Worm (Caenorhabditis elegans) whole organism, L4/young adult: ENCODE measurements around the gene grp-1.

Experiments used
- W03F9.2 ChIP-seq: fragments of 150-350 bp; optimal IDR thresholded peaks from 2 replicates; lab custom pipeline; 2014; ENCODE audit warnings: missing biosample characterization, missing genetic modification characterization
- dao-5 ChIP-seq: sonication (generic microtip); optimal IDR thresholded peaks from 2 replicates; lab custom pipeline; 2016; ENCODE audit warnings: missing genotype, missing genetic modification characterization, moderate library complexity, missing compliant biosample characterization
- him-1 ChIP-seq: sonication (generic microtip); optimal IDR thresholded peaks from 2 replicates; lab custom pipeline; 2016; ENCODE audit warnings: missing genotype, missing genetic modification reagents, missing genetic modification characterization, missing compliant biosample characterization

Gene grp-1

ce11 chrIII:8065101-8065500, 20.4 kb upstream of the grp-1 start:
- TF ChIP-seq W03F9.2 (tag; lab: Kevin White, UChicago) = no peak
- no peak for TF ChIP-seq him-1 (tag; lab: Kevin White, UChicago)
- no peak for TF ChIP-seq dao-5 (tag; lab: Kevin White, UChicago)

- no peak for TF ChIP-seq W03F9.2 (tag; lab: Kevin White, UChicago)
- no peak for TF ChIP-seq him-1 (tag; lab: Kevin White, UChicago)
- no peak for TF ChIP-seq dao-5 (tag; lab: Kevin White, UChicago)
Measured at ce11 chrIII:8066989-8067388, 18.5 kb upstream of the grp-1 start, which contains the start of gene pros-1. pros-1 (plus strand) TSS chrIII:8067289.

- no peak for TF ChIP-seq him-1 (tag; lab: Kevin White, UChicago)
- TF ChIP-seq W03F9.2 (tag; lab: Kevin White, UChicago) = no peak
- no peak for TF ChIP-seq dao-5 (tag; lab: Kevin White, UChicago)
Measured at ce11 chrIII:8067798-8068197, 17.7 kb upstream of the grp-1 start.

ce11 chrIII:8069206-8069605, 16.3 kb upstream of the grp-1 start:
- no peak for TF ChIP-seq him-1 (tag; lab: Kevin White, UChicago)
- no peak for TF ChIP-seq dao-5 (tag; lab: Kevin White, UChicago)
- TF ChIP-seq W03F9.2 (tag; lab: Kevin White, UChicago) = no peak

- TF ChIP-seq dao-5 (tag; lab: Kevin White, UChicago) (no peak), him-1 (tag; lab: Kevin White, UChicago) (no peak), W03F9.2 (tag; lab: Kevin White, UChicago) (no peak)
Measured at ce11 chrIII:8077180-8077579, 8.3 kb upstream of the grp-1 start.

ce11 chrIII:8080165-8080738, 5.3 kb upstream of the grp-1 start, which contains the start of the genes dcr-1 and apc-2:
dcr-1 (minus strand) TSS chrIII:8080281.
apc-2 (plus strand) TSS chrIII:8080629.
- no peak for TF ChIP-seq dao-5 (tag; lab: Kevin White, UChicago)
- no peak for TF ChIP-seq W03F9.2 (tag; lab: Kevin White, UChicago)
- no peak for TF ChIP-seq him-1 (tag; lab: Kevin White, UChicago)

ce11 chrIII:8088235-8088634, 2.7 kb downstream of the grp-1 start, which contains the start of gene vms-1:
vms-1 (plus strand) TSS chrIII:8088535.
- TF ChIP-seq him-1 (tag; lab: Kevin White, UChicago) (no peak), dao-5 (tag; lab: Kevin White, UChicago) (no peak), W03F9.2 (tag; lab: Kevin White, UChicago) (no peak)

- TF ChIP-seq W03F9.2 (tag; lab: Kevin White, UChicago) (no peak), dao-5 (tag; lab: Kevin White, UChicago) (no peak)
Measured at ce11 chrIII:8091408-8091807, 5.9 kb downstream of the grp-1 start, which contains the start of gene idi-1. idi-1 (plus strand) TSS chrIII:8091708.

- TF ChIP-seq dao-5 (tag; lab: Kevin White, UChicago) (no peak), him-1 (tag; lab: Kevin White, UChicago) (no peak), W03F9.2 (tag; lab: Kevin White, UChicago) (peak; percentile 15)
Measured at ce11 chrIII:8093079-8093623, 7.6 kb downstream of the grp-1 start, which contains the start of gene K06H7.2. K06H7.2 (plus strand) TSS chrIII:8093573.

- TF ChIP-seq W03F9.2 (tag; lab: Kevin White, UChicago) = no peak
- no peak for TF ChIP-seq dao-5 (tag; lab: Kevin White, UChicago)
- TF ChIP-seq him-1 (tag; lab: Kevin White, UChicago) = no peak
Measured at ce11 chrIII:8098116-8098515, 12.6 kb downstream of the grp-1 start, which contains the start of gene K06H7.8. K06H7.8 (minus strand) TSS chrIII:8098216.

- TF ChIP-seq him-1 (tag; lab: Kevin White, UChicago) = no peak
- TF ChIP-seq W03F9.2 (tag; lab: Kevin White, UChicago) = no peak
- no peak for TF ChIP-seq dao-5 (tag; lab: Kevin White, UChicago)
Measured at ce11 chrIII:8099022-8099421, 13.5 kb downstream of the grp-1 start, which contains the start of gene K06H7.1. K06H7.1 (plus strand) TSS chrIII:8099322.

ce11 chrIII:8100960-8101359, 15.5 kb downstream of the grp-1 start, which contains the start of gene plk-1:
plk-1 (plus strand) TSS chrIII:8101348.
- TF ChIP-seq dao-5 (tag; lab: Kevin White, UChicago) (no peak), him-1 (tag; lab: Kevin White, UChicago) (no peak), W03F9.2 (tag; lab: Kevin White, UChicago) (peak; percentile 6)

ce11 chrIII:8105771-8106170, 20.3 kb downstream of the grp-1 start:
- TF ChIP-seq dao-5 (tag; lab: Kevin White, UChicago) (no peak), him-1 (tag; lab: Kevin White, UChicago) (no peak), W03F9.2 (tag; lab: Kevin White, UChicago) (no peak)
